Worm (Caenorhabditis elegans) whole organism, midembryonic: Measurements from ENCODE around the gene Y49F6A.5.

ENCODE experiments used
- T22C8.4 ChIP-seq: fragments of 200-800 bp; sonication (Bioruptor generic); IDR thresholded peaks from 2 replicates; pipeline ENCODE4 v1.3.6; 2022; ENCODE audit warnings: missing genetic modification characterization, missing compliant biosample characterization
- klf-2 ChIP-seq: fragments of 200-800 bp; sonication (Bioruptor generic); conservative IDR thresholded peaks from 2 replicates; pipeline ENCODE4 v1.3.6; 2022; ENCODE audit warnings: missing genetic modification reagents, missing genetic modification characterization, missing compliant biosample characterization
- med-1 ChIP-seq: sonication (generic microtip); optimal IDR thresholded peaks from 2 replicates; lab custom pipeline; 2017; ENCODE audit warnings: missing genetic modification characterization, mild to moderate bottlenecking, missing compliant biosample characterization, antibody characterized with exemption, missing genetic modification reagents; ENCODE audit not compliant: insufficient read depth
- ref-1 ChIP-seq: fragments of 200-800 bp; sonication (Bioruptor generic); conservative IDR thresholded peaks from 2 replicates; pipeline ENCODE4 v1.3.6; 2022; ENCODE audit warnings: missing genetic modification reagents, missing genetic modification characterization, missing compliant biosample characterization

DNA sequence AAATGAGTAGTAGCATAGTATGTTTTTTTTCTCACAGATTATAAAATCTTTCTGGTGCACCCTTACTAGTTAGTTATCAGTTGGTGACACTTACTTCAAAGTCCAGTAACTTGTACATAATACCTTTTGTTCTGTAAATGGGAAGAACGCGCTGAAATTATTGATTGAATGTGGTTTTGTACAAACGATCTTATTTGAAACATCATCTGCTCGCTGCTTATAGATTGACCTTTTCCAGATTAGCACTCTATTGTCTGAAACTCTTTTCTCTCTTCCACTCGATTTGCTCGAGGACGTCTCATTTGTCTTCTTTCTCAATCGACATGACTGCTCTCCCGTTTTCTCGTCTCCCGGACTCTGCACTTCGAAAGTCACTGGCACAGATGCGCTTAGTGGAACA lies 37.4 kb upstream of the Y49F6A.5 start, which contains the start of gene fbxb-33:
- TF ChIP-seq ref-1 (GFP tag; lab: Robert Waterston, UW) (no peak), med-1 (no peak), klf-2 (GFP tag; lab: Robert Waterston, UW) (no peak), T22C8.4 (GFP tag; lab: Robert Waterston, UW) (no peak)
